Worm (Caenorhabditis elegans): ENCODE data around the gene ZK856.6.

ce11 chrV:10227333-10227732, 28.8 kb downstream of the ZK856.6 start, which contains the start of gene ttr-19:
- TF ChIP-seq sem-2 (GFP tag; optimal IDR thresholded peaks at IDR 0.05) (no peak), drap-1 (GFP tag; optimal IDR thresholded peaks at IDR 0.05) (no peak), unc-39 (tag; optimal IDR thresholded peaks at IDR 0.05) (no peak), nhr-28 (tag; optimal IDR thresholded peaks at IDR 0.05) (no peak), blmp-1 (tag; optimal IDR thresholded peaks at IDR 0.05) (no peak)

Data from whole organism, mixed stage, embryonic.